Fruit fly (Drosophila melanogaster) whole organism, pupa: ENCODE measurements around the gene omd.

ENCODE experiments used
- CG9948 ChIP-seq: fragments of 200-800 bp; sonication (Bioruptor generic); optimal IDR thresholded peaks from 2 replicates; lab custom pipeline; 2018; ENCODE audit warnings: missing biosample characterization, mild to moderate bottlenecking, missing genetic modification characterization, moderate library complexity
- D1 ChIP-seq: fragments of 200-800 bp; sonication (Bioruptor generic); optimal IDR thresholded peaks from 2 replicates; lab custom pipeline; 2018; ENCODE audit warnings: missing biosample characterization, mild to moderate bottlenecking, missing genetic modification characterization, moderate library complexity

- TF ChIP-seq CG9948 (tag; lab: Kevin White, UChicago): no peak
- TF ChIP-seq D1 (tag; lab: Kevin White, UChicago): no peak
Observed at dm6 chr3R:13719053-13719452, 32.0 kb upstream of the omd start.
